Worm (Caenorhabditis elegans) whole organism, midembryonic: ENCODE measurements around the gene ZK1307.3.

Experiments used
- T22C8.4 ChIP-seq: fragments of 200-800 bp; sonication (Bioruptor generic); IDR thresholded peaks from 2 replicates; pipeline ENCODE4 v1.3.6; 2022; ENCODE audit warnings: missing genetic modification characterization, missing compliant biosample characterization
- cog-1 ChIP-seq: sonication (generic microtip); optimal IDR thresholded peaks from 2 replicates; lab custom pipeline; 2016; ENCODE audit warnings: missing genetic modification characterization, missing compliant biosample characterization
- flt-1 ChIP-seq: fragments of 200-800 bp; sonication (Bioruptor generic); IDR thresholded peaks from 2 replicates; pipeline ENCODE4 v1.3.6; 2022; ENCODE audit warnings: missing genetic modification characterization, missing compliant biosample characterization
- ztf-29 ChIP-seq: fragments of 200-800 bp; sonication (Bioruptor generic); IDR thresholded peaks from 2 replicates; pipeline ENCODE4 v1.3.6; 2022; ENCODE audit warnings: missing genetic modification reagents, missing genetic modification characterization, missing compliant biosample characterization

- no peak for TF ChIP-seq cog-1 (tag; lab: Kevin White, UChicago)
- TF ChIP-seq flt-1 (GFP tag; lab: Robert Waterston, UW) = no peak
- TF ChIP-seq ztf-29 (GFP tag; lab: Robert Waterston, UW) = no peak
- TF ChIP-seq T22C8.4 (GFP tag; lab: Robert Waterston, UW) = no peak
Observed at ce11 chrII:9621913-9622348, 30.9 kb downstream of the ZK1307.3 start.
